Fruit fly (Drosophila melanogaster): Measurements from ENCODE around the gene CG31323.

The CG31323 gene

dm6 chr3R:26188708-26189107 is 18.1 kb downstream of the CG31323 start, which contains the start of gene CG6073 (continued):
- no peak for TF ChIP-seq bigmax (GFP tag; optimal IDR thresholded peaks at IDR 0.05)
- TF ChIP-seq CG4282 (GFP tag; optimal IDR thresholded peaks at IDR 0.05), result peak; percentile 28
- no peak for TF ChIP-seq CG1024 (GFP tag; IDR thresholded peaks at IDR 0.05)
- TF ChIP-seq Aef1 (GFP tag; IDR thresholded peaks at IDR 0.05), result no peak
- TF ChIP-seq cwo (GFP tag; optimal IDR thresholded peaks at IDR 0.05), result peak; percentile 4
- peak; percentile 33 for TF ChIP-seq Adf1 (GFP tag; IDR thresholded peaks at IDR 0.05)
- 0 out of 2 replicates have a peak, but pooled peaks have one; percentile 22 for TF ChIP-seq CG32532 (GFP tag; IDR thresholded peaks at IDR 0.05)
- no peak for TF ChIP-seq dmrt11E (tag; optimal IDR thresholded peaks at IDR 0.05)
- peak; percentile 37 for TF ChIP-seq kay (GFP tag; optimal IDR thresholded peaks at IDR 0.05)
- peak; percentile 63 for TF ChIP-seq zfh2 (GFP tag; optimal IDR thresholded peaks at IDR 0.05)
- no peak for TF ChIP-seq Nf-YA (GFP tag; IDR thresholded peaks at IDR 0.05)
- TF ChIP-seq shn (GFP tag; optimal IDR thresholded peaks at IDR 0.05), result peak; percentile 66
- TF ChIP-seq Hmr (GFP tag; optimal IDR thresholded peaks at IDR 0.05), result peak; percentile 84
- peak; percentile 38 for TF ChIP-seq Antp (GFP tag; optimal IDR thresholded peaks at IDR 0.05)
- peak; percentile 86 for TF ChIP-seq CG34422 (GFP tag; IDR thresholded peaks at IDR 0.05)
- TF ChIP-seq pzg (GFP tag; optimal IDR thresholded peaks at IDR 0.05), result peak; percentile 99
- TF ChIP-seq esg (GFP tag; conservative IDR thresholded peaks at IDR 0.05), result no peak; the same call in 1 of the 2 replicates
- TF ChIP-seq Lpt (GFP tag; optimal IDR thresholded peaks at IDR 0.05), result no peak
- TF ChIP-seq cg (GFP tag; optimal IDR thresholded peaks at IDR 0.05), result no peak
- TF ChIP-seq hb (GFP tag; IDR thresholded peaks at IDR 0.05; ENCODE audit: partially characterized antibody), result no peak
- TF ChIP-seq lab (GFP tag; optimal IDR thresholded peaks at IDR 0.05), result peak; percentile 40
- TF ChIP-seq CG10147 (GFP tag; optimal IDR thresholded peaks at IDR 0.05), result peak; percentile 33
- TF ChIP-seq CG1603 (tag; optimal IDR thresholded peaks at IDR 0.05), result peak; percentile 88
- peak in 1 of 2 experiments; percentile 70 for TF ChIP-seq chif (GFP tag; optimal IDR thresholded peaks at IDR 0.05)
- peak in 1 of 2 experiments; percentile 54 for TF ChIP-seq eve (GFP tag; optimal IDR thresholded peaks at IDR 0.05)
- peak; percentile 62 for TF ChIP-seq HLH54F (GFP tag; optimal IDR thresholded peaks at IDR 0.05)
- TF ChIP-seq CG2889 (GFP tag; IDR thresholded peaks at IDR 0.05), result no peak
- TF ChIP-seq HLHmδ (GFP tag; optimal IDR thresholded peaks at IDR 0.05), result no peak
- peak; percentile 49 for TF ChIP-seq CG12744 (GFP tag; optimal IDR thresholded peaks at IDR 0.05)
- no peak for TF ChIP-seq CG30020 (tag; optimal IDR thresholded peaks at IDR 0.05)
- TF ChIP-seq Dref (GFP tag; IDR thresholded peaks at IDR 0.05), result peak; percentile 62
- TF ChIP-seq dati (GFP tag; IDR thresholded peaks at IDR 0.05), result no peak
- TF ChIP-seq B-H2 (GFP tag; optimal IDR thresholded peaks at IDR 0.05), result peak; percentile 52
- peak; percentile 55 for TF ChIP-seq CG9817 (tag; optimal IDR thresholded peaks at IDR 0.05)
- TF ChIP-seq fd3F (GFP tag; optimal IDR thresholded peaks at IDR 0.05), result peak; percentile 4
- TF ChIP-seq kni (GFP tag; optimal IDR thresholded peaks at IDR 0.05), result no peak
- peak; percentile 36 for TF ChIP-seq CG7928 (GFP tag; optimal IDR thresholded peaks at IDR 0.05)
- TF ChIP-seq fd96Cb (tag; optimal IDR thresholded peaks at IDR 0.05), result no peak
- TF ChIP-seq ham (GFP tag; IDR thresholded peaks at IDR 0.05), result no peak
- TF ChIP-seq Rx (GFP tag; IDR thresholded peaks at IDR 0.05), result no peak
- no peak for TF ChIP-seq CG3407 (GFP tag; optimal IDR thresholded peaks at IDR 0.05)
- TF ChIP-seq CG9609 (GFP tag; optimal IDR thresholded peaks at IDR 0.05), result peak; percentile 77
- TF ChIP-seq CG13287 (GFP tag; IDR thresholded peaks at IDR 0.05; ENCODE audit: partially characterized antibody), result peak; percentile 69
- peak; percentile 40; the same call in 1 of the 3 replicates for TF ChIP-seq H15 (GFP tag; IDR thresholded peaks at IDR 0.05)
- TF ChIP-seq CG10209 (GFP tag; optimal IDR thresholded peaks at IDR 0.05), result peak; percentile 20
- TF ChIP-seq Nf-YB (GFP tag; optimal IDR thresholded peaks at IDR 0.05), result no peak
- no peak for TF ChIP-seq CG10565 (GFP tag; optimal IDR thresholded peaks at IDR 0.05)
- TF ChIP-seq CG8924 (tag; optimal IDR thresholded peaks at IDR 0.05), result no peak
- no peak for TF ChIP-seq crol (GFP tag; IDR thresholded peaks at IDR 0.05)
- no peak for TF ChIP-seq CG14050 (GFP tag; IDR thresholded peaks at IDR 0.05)
- no peak for TF ChIP-seq seq (GFP tag; IDR thresholded peaks at IDR 0.05)
